Fruit fly (Drosophila melanogaster): ENCODE data around the gene Ugt36E1.

Ugt36E1 gene

DNA sequence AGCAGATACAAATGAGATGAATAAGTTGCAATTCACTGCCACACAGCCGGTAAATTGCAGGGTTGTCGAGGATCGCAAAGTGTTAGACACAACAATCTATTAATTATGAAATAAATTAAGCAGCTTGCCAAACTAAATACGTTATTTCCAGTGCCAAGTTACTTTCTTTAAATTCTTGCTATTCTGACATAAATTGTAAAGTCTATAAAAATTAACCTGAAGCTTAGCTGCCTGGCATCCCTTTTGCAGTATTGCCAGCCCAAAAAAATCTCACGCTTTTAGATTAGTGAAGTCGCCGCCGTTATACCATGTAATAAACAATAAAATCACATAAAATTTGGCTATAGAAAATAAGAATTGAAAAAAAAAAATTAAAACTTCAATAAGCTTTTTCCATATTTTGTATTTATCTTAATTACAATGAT, 31.1 kb downstream of the Ugt36E1 start (continued):
- peak; percentile 84 for TF ChIP-seq sug (tag; optimal IDR thresholded peaks at IDR 0.05)
- TF ChIP-seq CG1832 (GFP tag; optimal IDR thresholded peaks at IDR 0.05), result no peak
- TF ChIP-seq danr (GFP tag; IDR thresholded peaks at IDR 0.05), result peak; percentile 81
- TF ChIP-seq Hmr (GFP tag; optimal IDR thresholded peaks at IDR 0.05), result peak; percentile 92
- TF ChIP-seq Lim3 (GFP tag; IDR thresholded peaks at IDR 0.05), result 0 out of 2 replicates have a peak, but pooled peaks have one; percentile 13
- TF ChIP-seq CG17912 (GFP tag; optimal IDR thresholded peaks at IDR 0.05), result peak; percentile 84
- peak; percentile 90 for TF ChIP-seq stc (GFP tag; IDR thresholded peaks at IDR 0.05)
- peak; percentile 92 for TF ChIP-seq CG32772 (GFP tag; IDR thresholded peaks at IDR 0.05)
- peak; percentile 83 for TF ChIP-seq CG10959 (GFP tag; IDR thresholded peaks at IDR 0.05)
- TF ChIP-seq org-1 (GFP tag; optimal IDR thresholded peaks at IDR 0.05), result peak; percentile 83
- TF ChIP-seq CG14441 (GFP tag; IDR thresholded peaks at IDR 0.05), result peak; percentile 93
- peak; percentile 77 for TF ChIP-seq dm (GFP tag; optimal IDR thresholded peaks at IDR 0.05)
- peak; percentile 94 for TF ChIP-seq phol (tag; optimal IDR thresholded peaks at IDR 0.05)
- TF ChIP-seq CG11398 (GFP tag; optimal IDR thresholded peaks at IDR 0.05), result peak; percentile 86
- peak; percentile 76 for TF ChIP-seq sens-2 (GFP tag; IDR thresholded peaks at IDR 0.05)
- peak; percentile 79 for TF ChIP-seq CG12942 (GFP tag; optimal IDR thresholded peaks at IDR 0.05)
- peak; percentile 91 for TF ChIP-seq Meics (GFP tag; optimal IDR thresholded peaks at IDR 0.05)
- peak; percentile 95 for TF ChIP-seq NfI (GFP tag; optimal IDR thresholded peaks at IDR 0.05)
- peak; percentile 4 for TF ChIP-seq sima (GFP tag; optimal IDR thresholded peaks at IDR 0.05)
- TF ChIP-seq CG9727 (GFP tag; optimal IDR thresholded peaks at IDR 0.05), result peak; percentile 69
- peak; percentile 83 for TF ChIP-seq caup (GFP tag; optimal IDR thresholded peaks at IDR 0.05; ENCODE audit: severe bottlenecking)
- peak; percentile 93 for TF ChIP-seq CG30403 (GFP tag; optimal IDR thresholded peaks at IDR 0.05)
- peak; percentile 94 for TF ChIP-seq Xbp1 (GFP tag; optimal IDR thresholded peaks at IDR 0.05)
- peak; percentile 70; the same call in 1 of the 2 replicates for TF ChIP-seq Doc2 (GFP tag; IDR thresholded peaks at IDR 0.05)
- TF ChIP-seq CoRest (tag; optimal IDR thresholded peaks at IDR 0.05), result peak; percentile 94
- peak; percentile 91 for TF ChIP-seq Ssrp (tag; optimal IDR thresholded peaks at IDR 0.05)
- peak; percentile 80 for TF ChIP-seq croc (GFP tag; conservative IDR thresholded peaks at IDR 0.05)
- peak; percentile 97 for TF ChIP-seq Med (GFP tag)
- TF ChIP-seq kni (GFP tag; optimal IDR thresholded peaks at IDR 0.05), result peak; percentile 52
- no peak for TF ChIP-seq Stat92E (GFP tag; optimal IDR thresholded peaks at IDR 0.05)
- TF ChIP-seq CG7786 (GFP tag; optimal IDR thresholded peaks at IDR 0.05), result peak; percentile 88
- TF ChIP-seq Fer2 (tag; optimal IDR thresholded peaks at IDR 0.05), result peak; percentile 88
- TF ChIP-seq CG3995 (GFP tag; optimal IDR thresholded peaks at IDR 0.05), result peak; percentile 69
- TF ChIP-seq CG2889 (GFP tag; IDR thresholded peaks at IDR 0.05), result peak; percentile 75
- TF ChIP-seq CG10543 (GFP tag; optimal IDR thresholded peaks at IDR 0.05), result peak; percentile 89
- TF ChIP-seq eve (GFP tag; optimal IDR thresholded peaks at IDR 0.05), result no peak
- peak; percentile 91 for TF ChIP-seq CG3847 (GFP tag; IDR thresholded peaks at IDR 0.05)
- TF ChIP-seq scrt (GFP tag; optimal IDR thresholded peaks at IDR 0.05), result peak; percentile 82
- peak; percentile 61 for TF ChIP-seq stwl (tag; optimal IDR thresholded peaks at IDR 0.05)
- TF ChIP-seq CG4854 (GFP tag; optimal IDR thresholded peaks at IDR 0.05), result peak; percentile 47
- TF ChIP-seq nerfin-1 (tag; optimal IDR thresholded peaks at IDR 0.05), result peak; percentile 87
- TF ChIP-seq CG6683 (GFP tag; optimal IDR thresholded peaks at IDR 0.05), result peak; percentile 76
- TF ChIP-seq CG30431 (GFP tag; optimal IDR thresholded peaks at IDR 0.05), result peak; percentile 76
- no peak for TF ChIP-seq pita (GFP tag; optimal IDR thresholded peaks at IDR 0.05)
- peak; percentile 84 for TF ChIP-seq CG10654 (GFP tag; optimal IDR thresholded peaks at IDR 0.05)
- peak; percentile 91 for TF ChIP-seq CG12299 (tag; optimal IDR thresholded peaks at IDR 0.05)
- TF ChIP-seq Sry-δ (GFP tag; optimal IDR thresholded peaks at IDR 0.05), result peak; percentile 44
- TF ChIP-seq CG8478 (optimal IDR thresholded peaks at IDR 0.05), result no peak
- peak; percentile 91 for TF ChIP-seq CG10209 (GFP tag; optimal IDR thresholded peaks at IDR 0.05)
- TF ChIP-seq CG12219 (GFP tag; optimal IDR thresholded peaks at IDR 0.05), result peak; percentile 87
- TF ChIP-seq fd3F (GFP tag; optimal IDR thresholded peaks at IDR 0.05), result peak; percentile 91
